Worm (Caenorhabditis elegans) whole organism, L1 larva: Measurements from ENCODE around the gene ZK218.7.

Experiments used
- efl-1 ChIP-seq, 4 experiments: fragments of 150-350 bp; optimal IDR thresholded peaks in 3 of 4; peaks in 1 of 4; 1 replicate in 1 of 4; 2 replicates in 3 of 4; lab custom pipeline; 2014; ENCODE audit warnings: missing biosample characterization in 2 of 4, missing genetic modification characterization in 2 of 4, missing genetic modification reagents in 2 of 4
- fos-1 ChIP-seq: fragments of 150-350 bp; optimal IDR thresholded peaks from 2 replicates; lab custom pipeline; 2014; ENCODE audit warnings: missing biosample characterization, missing genetic modification characterization

The ZK218.7 gene

DNA sequence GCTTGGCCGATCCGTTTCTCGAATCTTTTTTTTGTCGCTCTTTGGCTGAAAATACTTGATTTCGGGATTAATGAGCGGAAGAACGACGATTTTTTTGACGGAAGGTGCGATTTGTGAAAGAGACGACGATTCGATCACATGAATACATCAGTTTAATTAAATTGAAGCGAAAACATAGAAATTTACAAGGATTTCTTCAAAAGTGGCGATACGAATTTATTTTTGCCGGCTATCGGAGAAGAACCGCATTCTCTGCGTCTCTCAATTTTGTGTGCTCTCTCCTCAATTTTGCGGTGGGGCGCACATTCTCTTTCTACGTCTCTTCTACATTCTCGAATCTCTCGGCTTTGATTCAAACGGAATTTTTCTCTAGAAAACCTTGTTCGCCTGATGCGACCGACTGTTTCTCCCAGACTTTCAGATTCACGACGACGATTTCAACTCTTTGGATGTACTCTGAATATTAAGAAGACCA is 49.8 kb downstream of the ZK218.7 start, which contains the start of gene F40D4.17:
TSS of gene F40D4.17 (minus strand) at position 51 of the 475 bp plus-strand sequence.
- TF ChIP-seq fos-1 (tag; lab: Kevin White, UChicago) (no peak), efl-1 (optimal IDR thresholded peaks at IDR 0.05; lab: Kevin White, UChicago) (peak in 1 of 2 experiments; percentile 81), efl-1 (GFP tag; optimal IDR thresholded peaks at IDR 0.05 in 1 of 2; lab: Kevin White, UChicago) (peak in 1 of 2 experiments; percentile 93)
